Worm (Caenorhabditis elegans) whole organism, mixed stage, embryonic: ENCODE results near the gene clec-191.
"Not testable (repeated sequence)": the region's sequence is repeated elsewhere in the genome, so short reads cannot be mapped to it uniquely, and the experiment has no call there.

Source experiments
- M03D4.4 ChIP-seq: sonication (generic microtip); optimal IDR thresholded peaks from 2 replicates; lab custom pipeline; 2017; ENCODE audit warnings: mild to moderate bottlenecking, missing genetic modification characterization, missing compliant biosample characterization
- blmp-1 ChIP-seq: fragments of 150-350 bp; optimal IDR thresholded peaks from 2 replicates; lab custom pipeline; 2014; ENCODE audit warnings: missing biosample characterization, missing genetic modification characterization
- ceh-39 ChIP-seq: fragments of 150-350 bp; optimal IDR thresholded peaks from 2 replicates; lab custom pipeline; 2014; ENCODE audit warnings: missing biosample characterization, missing genetic modification characterization
- ceh-43 ChIP-seq: fragments of 200-800 bp; sonication (Bioruptor generic); optimal IDR thresholded peaks from 2 replicates; lab custom pipeline; 2018; ENCODE audit warnings: mild to moderate bottlenecking, missing genetic modification characterization, moderate library complexity, missing compliant biosample characterization
- ces-1 ChIP-seq: fragments of 150-350 bp; optimal IDR thresholded peaks from 2 replicates; lab custom pipeline; 2014; ENCODE audit warnings: missing biosample characterization, missing genetic modification reagents, missing genetic modification characterization
- drap-1 ChIP-seq: fragments of 200-800 bp; sonication (Bioruptor generic); optimal IDR thresholded peaks from 3 replicates; lab custom pipeline; 2018; ENCODE audit warnings: mild to moderate bottlenecking, missing genetic modification characterization, missing compliant biosample characterization
- elt-1 ChIP-seq: sonication (generic microtip); optimal IDR thresholded peaks from 2 replicates; lab custom pipeline; 2017; ENCODE audit warnings: missing genetic modification characterization, mild to moderate bottlenecking, missing compliant biosample characterization, antibody characterized with exemption, moderate library complexity, borderline replicate concordance; ENCODE audit not compliant: insufficient read depth
- elt-3 ChIP-seq: fragments of 150-350 bp; optimal IDR thresholded peaks from 2 replicates; lab custom pipeline; 2014; ENCODE audit warnings: missing biosample characterization, missing genetic modification characterization
- flh-1 ChIP-seq: fragments of 200-800 bp; sonication (Bioruptor generic); optimal IDR thresholded peaks from 2 replicates; lab custom pipeline; 2018; ENCODE audit warnings: mild to moderate bottlenecking, missing genetic modification characterization, moderate library complexity, missing compliant biosample characterization
- ham-2 ChIP-seq: fragments of 200-800 bp; sonication (Bioruptor generic); optimal IDR thresholded peaks from 2 replicates; lab custom pipeline; 2018; ENCODE audit warnings: mild to moderate bottlenecking, missing genetic modification characterization, missing compliant biosample characterization
- lin-13 ChIP-seq: fragments of 150-350 bp; optimal IDR thresholded peaks from 2 replicates; lab custom pipeline; 2014; ENCODE audit warnings: missing biosample characterization, missing genetic modification characterization
- lin-32 ChIP-seq: fragments of 200-800 bp; sonication (Bioruptor generic); optimal IDR thresholded peaks from 2 replicates; lab custom pipeline; 2018; ENCODE audit warnings: mild to moderate bottlenecking, missing genetic modification characterization, missing compliant biosample characterization
- lsy-2 ChIP-seq: fragments of 150-350 bp; optimal IDR thresholded peaks from 2 replicates; lab custom pipeline; 2014; ENCODE audit warnings: missing biosample characterization, missing genetic modification characterization
- mab-5 ChIP-seq: fragments of 150-350 bp; optimal IDR thresholded peaks from 2 replicates; lab custom pipeline; 2014; ENCODE audit warnings: missing biosample characterization, missing genetic modification characterization
- mep-1 ChIP-seq: fragments of 150-350 bp; optimal IDR thresholded peaks from 2 replicates; lab custom pipeline; 2017; ENCODE audit warnings: missing biosample characterization, missing genetic modification reagents, missing genetic modification characterization, inconsistent platforms
- mls-2 ChIP-seq: sonication (generic microtip); optimal IDR thresholded peaks from 2 replicates; lab custom pipeline; 2016; ENCODE audit warnings: mild to moderate bottlenecking, missing genetic modification characterization, moderate library complexity, missing compliant biosample characterization
- nhr-12 ChIP-seq: fragments of 150-350 bp; optimal IDR thresholded peaks from 2 replicates; lab custom pipeline; 2014; ENCODE audit warnings: missing biosample characterization, missing genetic modification characterization
- nhr-2 ChIP-seq: fragments of 150-350 bp; optimal IDR thresholded peaks from 2 replicates; lab custom pipeline; 2014; ENCODE audit warnings: missing biosample characterization, missing genetic modification characterization
- nhr-237 ChIP-seq: fragments of 150-350 bp; optimal IDR thresholded peaks from 2 replicates; lab custom pipeline; 2014; ENCODE audit warnings: missing biosample characterization, missing genetic modification characterization
- nhr-28 ChIP-seq: fragments of 150-350 bp; optimal IDR thresholded peaks from 2 replicates; lab custom pipeline; 2014; ENCODE audit warnings: missing biosample characterization, missing genetic modification characterization
- nhr-76 ChIP-seq: sonication (generic microtip); optimal IDR thresholded peaks from 2 replicates; lab custom pipeline; 2017; ENCODE audit warnings: missing biosample characterization, missing genetic modification characterization
- pha-4 ChIP-seq: fragments of 150-350 bp; optimal IDR thresholded peaks from 2 replicates; lab custom pipeline; 2018; ENCODE audit warnings: missing biosample characterization, missing genetic modification reagents, missing genetic modification characterization
- sem-2 ChIP-seq: fragments of 200-800 bp; sonication (Bioruptor generic); optimal IDR thresholded peaks from 2 replicates; lab custom pipeline; 2018; ENCODE audit warnings: mild to moderate bottlenecking, missing genetic modification characterization, missing compliant biosample characterization
- snpc-4 ChIP-seq: fragments of 150-350 bp; optimal IDR thresholded peaks from 2 replicates; lab custom pipeline; 2014; ENCODE audit warnings: missing biosample characterization, missing genetic modification characterization
- sptf-1 ChIP-seq: sonication (generic microtip); optimal IDR thresholded peaks from 2 replicates; lab custom pipeline; 2017; ENCODE audit warnings: mild to moderate bottlenecking, missing genetic modification characterization, moderate library complexity, missing compliant biosample characterization
- tbx-8 ChIP-seq: fragments of 200-800 bp; sonication (Bioruptor generic); optimal IDR thresholded peaks from 2 replicates; lab custom pipeline; 2018; ENCODE audit warnings: mild to moderate bottlenecking, missing genetic modification characterization, moderate library complexity, missing compliant biosample characterization
- unc-120 ChIP-seq: sonication (generic microtip); optimal IDR thresholded peaks from 2 replicates; lab custom pipeline; 2017; ENCODE audit warnings: missing genetic modification characterization, missing compliant biosample characterization; ENCODE audit not compliant: poor library complexity, severe bottlenecking
- unc-39 ChIP-seq: fragments of 150-350 bp; optimal IDR thresholded peaks from 2 replicates; lab custom pipeline; 2014; ENCODE audit warnings: missing biosample characterization, missing genetic modification characterization
- unc-62 ChIP-seq: fragments of 150-350 bp; optimal IDR thresholded peaks from 2 replicates; lab custom pipeline; 2014; ENCODE audit warnings: missing biosample characterization, missing genetic modification reagents, missing genetic modification characterization
- zip-8 ChIP-seq: fragments of 150-350 bp; optimal IDR thresholded peaks from 2 replicates; lab custom pipeline; 2014; ENCODE audit warnings: missing biosample characterization, missing genetic modification characterization
- ztf-11 ChIP-seq: fragments of 150-350 bp; optimal IDR thresholded peaks from 2 replicates; lab custom pipeline; 2014; ENCODE audit warnings: missing biosample characterization, missing genetic modification characterization

clec-191 gene

ce11 chrIV:16320866-16321265 is 40.4 kb upstream of the clec-191 start, which contains the start of gene srz-61:
srz-61 (plus strand) TSS chrIV:16321166.
- no peak for TF ChIP-seq ham-2 (GFP tag; lab: Kevin White, UChicago)
- TF ChIP-seq ceh-39 (tag; lab: Kevin White, UChicago), result no peak
- no peak for TF ChIP-seq blmp-1 (tag; lab: Kevin White, UChicago)
- TF ChIP-seq unc-39 (tag; lab: Kevin White, UChicago), result no peak

DNA sequence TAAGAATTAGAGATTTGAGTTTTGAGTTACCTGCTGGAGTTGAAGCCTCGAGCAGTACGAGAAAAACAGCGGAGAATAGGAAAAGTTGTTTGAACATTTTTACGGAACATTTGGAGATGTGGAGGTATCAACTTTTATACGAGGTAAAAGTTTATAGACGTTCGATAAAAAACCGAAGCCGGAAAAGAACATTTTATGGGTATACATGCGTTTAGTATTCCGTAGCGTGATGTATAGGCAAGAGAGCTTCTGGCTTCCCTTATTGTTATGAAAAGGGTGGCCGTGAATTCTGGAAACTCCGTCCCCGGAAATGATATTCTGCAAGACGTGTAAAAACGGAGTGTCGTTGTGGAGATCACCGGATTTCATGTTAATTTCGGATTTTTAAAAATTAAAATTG is 39.9 kb upstream of the clec-191 start, which contains the start of gene K03D3.5:
TSS of gene K03D3.5 (minus strand) at position 101 of the 400 bp plus-strand sequence.
- no peak for TF ChIP-seq mls-2 (tag; lab: Kevin White, UChicago)
- TF ChIP-seq nhr-2 (tag; lab: Kevin White, UChicago), result no peak
- no peak for TF ChIP-seq sptf-1
- no peak for TF ChIP-seq nhr-28 (tag; lab: Kevin White, UChicago)
- TF ChIP-seq elt-3 (tag; lab: Kevin White, UChicago), result no peak
- no peak for TF ChIP-seq snpc-4 (tag; lab: Kevin White, UChicago)
- TF ChIP-seq unc-39 (tag; lab: Kevin White, UChicago), result no peak
- TF ChIP-seq lin-32 (GFP tag; lab: Kevin White, UChicago), result no peak
- TF ChIP-seq zip-8 (tag; lab: Kevin White, UChicago), result no peak
- TF ChIP-seq lsy-2 (tag; lab: Kevin White, UChicago), result no peak
- TF ChIP-seq flh-1 (GFP tag; lab: Kevin White, UChicago), result no peak
- TF ChIP-seq tbx-8, result no peak
- no peak for TF ChIP-seq drap-1 (GFP tag; lab: Kevin White, UChicago)
- TF ChIP-seq pha-4 (tag; lab: Kevin White, UChicago), result no peak

ce11 chrIV:16310103-16310502 is 29.6 kb upstream of the clec-191 start:
- TF ChIP-seq lin-13 (tag; lab: Kevin White, UChicago), result no peak
- TF ChIP-seq M03D4.4, result no peak
- TF ChIP-seq ham-2 (GFP tag; lab: Kevin White, UChicago), result no peak
- TF ChIP-seq snpc-4 (tag; lab: Kevin White, UChicago), result no peak
- no peak for TF ChIP-seq nhr-12 (tag; lab: Kevin White, UChicago)
- TF ChIP-seq, all 35 proteins: peak for 0

DNA sequence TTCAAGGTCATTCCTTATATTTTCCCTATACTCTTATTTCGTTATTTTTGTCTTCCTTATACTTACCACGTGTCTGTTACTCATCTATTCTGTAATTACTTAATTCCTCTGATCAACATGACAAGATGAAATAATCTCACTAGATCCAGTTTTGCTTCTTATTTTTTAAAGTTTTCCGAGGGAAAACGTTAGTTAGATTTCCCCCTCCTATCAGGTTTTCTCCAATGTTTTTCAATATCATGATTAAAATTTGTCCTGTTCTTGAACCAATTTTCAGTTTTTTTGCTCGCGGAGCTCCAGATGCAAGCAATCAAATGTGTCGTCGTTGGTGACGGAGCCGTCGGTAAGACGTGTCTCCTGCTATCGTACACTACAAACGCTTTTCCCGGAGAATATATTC is 27.4 kb upstream of the clec-191 start, which contains the start of gene rac-2:
TSS of gene rac-2 (plus strand) at position 301 of the 400 bp plus-strand sequence.
- TF ChIP-seq nhr-2 (tag; lab: Kevin White, UChicago); ceh-43; unc-62: not testable (repeated sequence)

ce11 chrIV:16306918-16307317 is 26.4 kb upstream of the clec-191 start:
- TF ChIP-seq ztf-11 (no peak), sem-2 (GFP tag; lab: Kevin White, UChicago) (no peak), lsy-2 (tag; lab: Kevin White, UChicago) (no peak), ces-1 (no peak), unc-39 (tag; lab: Kevin White, UChicago) (no peak), M03D4.4 (no peak), sptf-1 (no peak), nhr-12 (tag; lab: Kevin White, UChicago) (no peak), elt-1 (tag; lab: Kevin White, UChicago) (no peak), flh-1 (GFP tag; lab: Kevin White, UChicago) (no peak)

DNA sequence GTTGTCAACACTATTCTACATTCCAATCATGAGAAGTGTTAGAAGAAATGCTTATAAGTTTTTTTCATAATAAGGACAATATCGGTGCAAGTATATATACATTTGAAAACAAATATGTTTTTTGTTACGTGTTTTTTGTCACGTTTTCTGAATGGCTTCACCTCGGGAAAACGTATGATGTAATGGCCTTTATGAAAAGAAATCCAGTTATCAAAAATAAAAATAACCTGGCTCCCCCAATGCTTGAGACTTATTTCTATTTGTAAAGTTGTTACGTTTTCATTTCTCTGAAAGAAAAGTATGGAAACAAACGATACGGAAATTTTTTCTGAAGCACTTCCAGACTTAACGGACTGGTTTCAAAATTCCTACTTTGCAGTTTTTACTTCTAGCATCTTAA is 18.3 kb upstream of the clec-191 start, which contains the start of gene srz-72:
TSS of gene srz-72 (plus strand) at position 301 of the 400 bp plus-strand sequence.
- no peak for TF ChIP-seq unc-39 (tag; lab: Kevin White, UChicago)
- TF ChIP-seq lsy-2 (tag; lab: Kevin White, UChicago), result no peak
- TF ChIP-seq flh-1 (GFP tag; lab: Kevin White, UChicago), result no peak
- no peak for TF ChIP-seq nhr-28 (tag; lab: Kevin White, UChicago)
- no peak for TF ChIP-seq unc-120 (tag; lab: Kevin White, UChicago)
- TF ChIP-seq sptf-1, result no peak
- no peak for TF ChIP-seq mab-5 (tag; lab: Kevin White, UChicago)
- TF ChIP-seq nhr-2 (tag; lab: Kevin White, UChicago), result no peak
- no peak for TF ChIP-seq unc-62
- TF ChIP-seq lin-32 (GFP tag; lab: Kevin White, UChicago), result no peak
- TF ChIP-seq elt-3 (tag; lab: Kevin White, UChicago), result no peak
- TF ChIP-seq snpc-4 (tag; lab: Kevin White, UChicago), result no peak
- no peak for TF ChIP-seq mep-1 (tag; lab: Kevin White, UChicago)
- TF ChIP-seq nhr-76 (tag; lab: Kevin White, UChicago), result no peak
- TF ChIP-seq ces-1, result no peak
- TF ChIP-seq nhr-12 (tag; lab: Kevin White, UChicago), result no peak
- TF ChIP-seq elt-1 (tag; lab: Kevin White, UChicago), result no peak
- TF ChIP-seq drap-1 (GFP tag; lab: Kevin White, UChicago), result no peak
- no peak for TF ChIP-seq ceh-43
- no peak for TF ChIP-seq nhr-237 (tag; lab: Kevin White, UChicago)
